Worm (Caenorhabditis elegans) whole organism, L1 larva: ENCODE data around the gene D1086.10.
"Not testable (repeated sequence)": the region's sequence is repeated elsewhere in the genome, so short reads cannot be mapped to it uniquely, and the experiment has no call there.

Experiments used
- C04F5.9 ChIP-seq: sonication (generic microtip); optimal IDR thresholded peaks from 2 replicates; lab custom pipeline; 2016; ENCODE audit warnings: missing genetic modification characterization, missing compliant biosample characterization
- C16A3.4 ChIP-seq: fragments of 150-350 bp; optimal IDR thresholded peaks from 2 replicates; lab custom pipeline; 2014; ENCODE audit warnings: missing biosample characterization, missing genetic modification characterization
- C34B4.2 ChIP-seq: sonication (generic microtip); optimal IDR thresholded peaks from 2 replicates; lab custom pipeline; 2017; ENCODE audit warnings: mild to moderate bottlenecking, missing genetic modification characterization, missing compliant biosample characterization
- F16B12.6 ChIP-seq: fragments of 150-350 bp; optimal IDR thresholded peaks from 2 replicates; lab custom pipeline; 2014; ENCODE audit warnings: missing biosample characterization, missing genetic modification characterization
- Y116A8C.19 ChIP-seq: sonication (generic microtip); optimal IDR thresholded peaks from 2 replicates; lab custom pipeline; 2016; ENCODE audit warnings: missing compliant biosample characterization, missing genetic modification characterization, borderline replicate concordance
- aha-1 ChIP-seq: fragments of 150-350 bp; optimal IDR thresholded peaks from 2 replicates; lab custom pipeline; 2014; ENCODE audit warnings: missing biosample characterization, missing genetic modification characterization
- aly-2 ChIP-seq: fragments of 150-350 bp; optimal IDR thresholded peaks from 2 replicates; lab custom pipeline; 2014; ENCODE audit warnings: missing biosample characterization, missing genetic modification characterization
- ceh-63 ChIP-seq: fragments of 200-800 bp; sonication (Bioruptor generic); optimal IDR thresholded peaks from 2 replicates; lab custom pipeline; 2018; ENCODE audit warnings: mild to moderate bottlenecking, missing genetic modification characterization, missing compliant biosample characterization
- ceh-82 ChIP-seq, 3 experiments: fragments of 150-350 bp in 1 of 3; sonication (generic microtip) in 2 of 3; optimal IDR thresholded peaks; 2 replicates each; lab custom pipeline; 2014 to 2017; ENCODE audit warnings: missing biosample characterization in 3 of 3, missing genetic modification characterization in 3 of 3
- ceh-88 ChIP-seq: fragments of 200-800 bp; sonication (Bioruptor generic); IDR thresholded peaks from 2 replicates; pipeline ENCODE4 v1.3.6; 2022; ENCODE audit warnings: missing genetic modification characterization, missing compliant biosample characterization
- ceh-90 ChIP-seq: sonication (generic microtip); optimal IDR thresholded peaks from 2 replicates; lab custom pipeline; 2016; ENCODE audit warnings: missing genetic modification characterization, missing compliant biosample characterization
- dpl-1 ChIP-seq, 3 experiments: fragments of 150-350 bp in 2 of 3; sonication (generic microtip) in 1 of 3; optimal IDR thresholded peaks; 2 replicates each; lab custom pipeline; 2014 to 2017; ENCODE audit warnings: missing biosample characterization in 3 of 3, missing genetic modification characterization in 3 of 3, missing genetic modification reagents in 3 of 3
- dsc-1 ChIP-seq: sonication (generic microtip); optimal IDR thresholded peaks from 2 replicates; lab custom pipeline; 2016; ENCODE audit warnings: mild to moderate bottlenecking, missing genetic modification characterization, missing compliant biosample characterization
- efl-1 ChIP-seq, 4 experiments: fragments of 150-350 bp; optimal IDR thresholded peaks in 3 of 4; peaks in 1 of 4; 1 replicate in 1 of 4; 2 replicates in 3 of 4; lab custom pipeline; 2014; ENCODE audit warnings: missing biosample characterization in 2 of 4, missing genetic modification characterization in 2 of 4, missing genetic modification reagents in 2 of 4
- egl-27 ChIP-seq, 2 experiments: fragments of 150-350 bp in 1 of 2; sonication (generic microtip); optimal IDR thresholded peaks; 3 replicates each; lab custom pipeline; 2017 to 2018; ENCODE audit warnings: missing biosample characterization in 2 of 2, missing genetic modification characterization in 2 of 2, missing genetic modification reagents in 2 of 2
- elt-2 ChIP-seq: sonication (generic microtip); optimal IDR thresholded peaks from 2 replicates; lab custom pipeline; 2016; ENCODE audit warnings: missing genetic modification characterization, mild to moderate bottlenecking, inconsistent platforms, missing compliant biosample characterization, missing genetic modification reagents
- elt-3 ChIP-seq, 6 experiments: fragments of 150-350 bp in 1 of 6; sonication (generic microtip); optimal IDR thresholded peaks; 2 replicates each; lab custom pipeline; 2017 to 2018; ENCODE audit warnings: missing biosample characterization in 6 of 6, missing genetic modification characterization in 6 of 6, inconsistent platforms in 1 of 6
- ets-5 ChIP-seq: fragments of 200-800 bp; sonication (Bioruptor generic); IDR thresholded peaks from 2 replicates; pipeline ENCODE4 v1.3.6; 2022; ENCODE audit warnings: missing genetic modification characterization, missing compliant biosample characterization
- fkh-4 ChIP-seq: sonication (generic microtip); optimal IDR thresholded peaks from 2 replicates; lab custom pipeline; 2016; ENCODE audit warnings: missing compliant biosample characterization, missing genetic modification characterization, borderline replicate concordance
- fkh-8 ChIP-seq: sonication (generic microtip); optimal IDR thresholded peaks from 2 replicates; lab custom pipeline; 2016; ENCODE audit warnings: mild to moderate bottlenecking, missing genetic modification characterization, missing compliant biosample characterization
- fos-1 ChIP-seq: fragments of 150-350 bp; optimal IDR thresholded peaks from 2 replicates; lab custom pipeline; 2014; ENCODE audit warnings: missing biosample characterization, missing genetic modification characterization
- lin-14 ChIP-seq: fragments of 200-800 bp; sonication (Bioruptor generic); optimal IDR thresholded peaks from 2 replicates; lab custom pipeline; 2018; ENCODE audit warnings: mild to moderate bottlenecking, missing genetic modification characterization, moderate library complexity, missing compliant biosample characterization
- lin-35 ChIP-seq, 2 experiments: fragments of 150-350 bp; optimal IDR thresholded peaks; 2 replicates each; lab custom pipeline; 2014; ENCODE audit warnings: missing biosample characterization in 2 of 2, missing genetic modification characterization in 2 of 2, missing genetic modification reagents in 2 of 2
- lir-3 ChIP-seq: sonication (generic microtip); optimal IDR thresholded peaks from 2 replicates; lab custom pipeline; 2016; ENCODE audit warnings: mild to moderate bottlenecking, missing genetic modification characterization, moderate library complexity, missing compliant biosample characterization; ENCODE audit not compliant: poor library complexity
- lsy-2 ChIP-seq, 2 experiments: fragments of 150-350 bp; optimal IDR thresholded peaks; 2 replicates each; lab custom pipeline; 2014; ENCODE audit warnings: missing biosample characterization in 2 of 2, missing genetic modification characterization in 2 of 2
- mab-9 ChIP-seq: fragments of 200-800 bp; sonication (Bioruptor generic); IDR thresholded peaks from 2 replicates; pipeline ENCODE4 v1.3.6; 2022; ENCODE audit warnings: missing genetic modification reagents, missing genetic modification characterization, missing compliant biosample characterization
- mdl-1 ChIP-seq, 2 experiments: fragments of 150-350 bp; optimal IDR thresholded peaks; 2 replicates each; lab custom pipeline; 2014 to 2017; ENCODE audit warnings: missing biosample characterization in 2 of 2, missing genetic modification characterization in 2 of 2, inconsistent platforms in 1 of 2
- mep-1 ChIP-seq: fragments of 150-350 bp; optimal IDR thresholded peaks from 2 replicates; lab custom pipeline; 2014; ENCODE audit warnings: missing biosample characterization, missing genetic modification characterization
- nhr-11 ChIP-seq: fragments of 150-350 bp; optimal IDR thresholded peaks from 2 replicates; lab custom pipeline; 2014; ENCODE audit warnings: missing biosample characterization, missing genetic modification characterization
- nhr-47 ChIP-seq: sonication (generic microtip); optimal IDR thresholded peaks from 2 replicates; lab custom pipeline; 2016; ENCODE audit warnings: mild to moderate bottlenecking, missing genetic modification characterization, moderate library complexity, missing compliant biosample characterization
- nhr-71 ChIP-seq: sonication (generic microtip); optimal IDR thresholded peaks from 2 replicates; lab custom pipeline; 2016; ENCODE audit warnings: mild to moderate bottlenecking, missing genetic modification characterization, moderate library complexity, missing compliant biosample characterization
- pax-3 ChIP-seq: fragments of 200-800 bp; sonication (Bioruptor generic); optimal IDR thresholded peaks from 2 replicates; lab custom pipeline; 2018; ENCODE audit warnings: mild to moderate bottlenecking, missing genetic modification characterization, moderate library complexity, missing compliant biosample characterization
- rnt-1 ChIP-seq: sonication (generic microtip); optimal IDR thresholded peaks from 2 replicates; lab custom pipeline; 2016; ENCODE audit warnings: mild to moderate bottlenecking, missing genetic modification characterization, moderate library complexity, missing compliant biosample characterization
- skn-1 ChIP-seq: fragments of 150-350 bp; optimal IDR thresholded peaks from 2 replicates; lab custom pipeline; 2014; ENCODE audit warnings: missing biosample characterization, missing genetic modification characterization
- snpc-4 ChIP-seq: fragments of 150-350 bp; optimal IDR thresholded peaks from 2 replicates; lab custom pipeline; 2014; ENCODE audit warnings: missing biosample characterization, missing genetic modification characterization
- snu-23 ChIP-seq: sonication (generic microtip); optimal IDR thresholded peaks from 2 replicates; lab custom pipeline; 2016; ENCODE audit warnings: missing genetic modification characterization, missing compliant biosample characterization
- sup-37 ChIP-seq: fragments of 200-800 bp; sonication (Bioruptor generic); optimal IDR thresholded peaks from 2 replicates; lab custom pipeline; 2018; ENCODE audit warnings: mild to moderate bottlenecking, missing genetic modification characterization, missing compliant biosample characterization
- swsn-7 ChIP-seq: sonication (generic microtip); optimal IDR thresholded peaks from 2 replicates; lab custom pipeline; 2016; ENCODE audit warnings: missing genetic modification characterization, missing compliant biosample characterization
- unc-130 ChIP-seq: fragments of 150-350 bp; optimal IDR thresholded peaks from 2 replicates; lab custom pipeline; 2017; ENCODE audit warnings: missing biosample characterization, missing genetic modification characterization, inconsistent platforms
- unc-30 ChIP-seq: sonication (generic microtip); optimal IDR thresholded peaks from 2 replicates; lab custom pipeline; 2017; ENCODE audit warnings: missing biosample characterization, missing genetic modification characterization
- unc-86 ChIP-seq: sonication (generic microtip); optimal IDR thresholded peaks from 2 replicates; lab custom pipeline; 2016; ENCODE audit warnings: missing genetic modification characterization, missing compliant biosample characterization
- unc-98 ChIP-seq: fragments of 200-800 bp; sonication (Bioruptor generic); IDR thresholded peaks from 2 replicates; pipeline ENCODE4 v1.3.6; 2022; ENCODE audit warnings: missing genetic modification characterization, missing compliant biosample characterization
- xbp-1 ChIP-seq: sonication (generic microtip); optimal IDR thresholded peaks from 2 replicates; lab custom pipeline; 2016; ENCODE audit warnings: missing genetic modification characterization, missing compliant biosample characterization
- zip-4 ChIP-seq: fragments of 200-800 bp; sonication (Bioruptor generic); optimal IDR thresholded peaks from 2 replicates; lab custom pipeline; 2018; ENCODE audit warnings: mild to moderate bottlenecking, missing genetic modification characterization, moderate library complexity, missing compliant biosample characterization
- ztf-11 ChIP-seq, 2 experiments: sonication (generic microtip); optimal IDR thresholded peaks; 2 replicates each; lab custom pipeline; 2016 to 2017; ENCODE audit warnings: missing genetic modification characterization in 2 of 2, missing biosample characterization in 1 of 2, missing compliant biosample characterization in 1 of 2

Gene D1086.10

DNA sequence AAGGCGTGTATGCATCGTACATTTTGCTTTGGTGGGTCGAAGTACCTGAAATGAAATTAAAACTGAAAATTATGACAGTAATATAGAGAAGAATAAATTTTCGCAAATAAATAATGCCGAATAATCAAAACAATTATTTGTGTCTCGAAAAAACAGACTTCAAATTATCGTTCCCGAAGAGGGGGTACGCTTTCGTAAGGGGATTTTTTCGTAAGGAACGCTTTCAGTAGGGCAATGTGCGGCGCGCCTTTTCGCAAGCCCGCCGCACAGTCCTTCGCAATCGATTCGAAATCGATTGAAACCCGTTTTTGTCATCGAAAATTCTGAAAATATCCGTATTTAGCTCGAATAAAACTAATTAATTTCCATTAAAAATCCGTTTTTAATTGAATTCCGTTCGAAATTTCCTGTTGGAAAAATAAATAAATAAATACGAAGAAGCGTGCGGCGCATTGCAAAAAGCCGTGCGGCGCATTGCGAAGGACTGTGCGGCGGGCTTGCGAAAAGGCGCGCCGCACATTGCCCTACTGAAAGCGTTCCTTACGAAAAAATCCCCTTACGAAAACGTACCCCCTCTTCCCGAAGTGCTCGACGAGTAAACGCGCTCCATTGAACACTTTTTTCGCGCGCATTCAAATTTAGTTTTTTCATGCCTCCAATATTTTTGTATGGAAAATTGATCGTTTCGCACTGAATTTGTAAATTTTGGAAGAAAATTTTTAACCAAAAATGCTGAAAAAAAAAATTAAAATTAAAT is 44.0 kb upstream of the D1086.10 start, which contains the start of gene vps-39 (continued):
- TF ChIP-seq ceh-88: peak; percentile 95
- TF ChIP-seq, all 84 proteins: peak for 26; not testable (repeated sequence) for 58

DNA sequence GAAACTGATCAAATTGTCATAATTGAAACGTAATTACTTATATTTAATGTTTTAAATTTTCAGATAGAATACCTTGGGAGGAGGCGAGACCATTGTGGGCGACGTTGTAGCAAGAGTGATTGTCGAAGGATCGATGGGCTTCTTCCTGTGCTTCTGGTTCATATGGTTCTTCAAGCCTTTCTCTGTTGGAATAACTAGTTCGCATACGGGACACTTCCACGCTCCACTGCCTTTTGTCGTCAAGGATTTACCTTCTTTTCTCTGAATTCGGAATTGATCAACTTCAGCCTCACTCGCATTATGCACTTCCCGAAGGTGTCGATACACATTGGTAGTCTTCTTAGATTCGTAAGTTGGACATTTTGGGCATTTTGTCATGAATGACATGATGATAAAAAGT is 33.3 kb upstream of the D1086.10 start, which contains the start of gene F58D12.1:
Gene F58D12.1 (plus strand): TSS at position 301 of the 400 bp plus-strand sequence.
- not testable (repeated sequence) for TF ChIP-seq aha-1 (tag; lab: Kevin White, UChicago); unc-30; lin-35 (GFP tag; optimal IDR thresholded peaks at IDR 0.05; lab: Kevin White, UChicago)

DNA sequence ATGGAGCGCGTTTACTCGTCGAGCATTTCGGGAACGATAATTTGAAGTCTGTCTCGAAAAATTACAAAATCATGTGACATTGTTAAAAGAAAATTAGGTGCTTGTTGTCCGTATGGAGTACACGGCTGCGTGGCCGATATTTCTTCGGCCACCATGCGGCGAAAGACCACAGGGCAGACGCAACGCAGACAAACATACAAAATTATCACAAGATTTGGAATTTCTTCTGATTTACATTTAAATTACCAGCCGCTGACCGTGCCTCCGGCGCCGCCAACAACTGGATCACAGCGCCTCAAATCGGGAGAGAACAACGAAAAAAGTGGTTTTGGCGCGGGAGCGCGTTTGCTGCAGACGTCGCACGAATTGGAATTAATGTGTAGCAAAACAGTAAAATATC is 27.5 kb upstream of the D1086.10 start:
- TF ChIP-seq mdl-1 (tag; optimal IDR thresholded peaks at IDR 0.05; lab: Kevin White, UChicago) (peak in 1 of 2 experiments; percentile 90), C34B4.2 (tag; lab: Kevin White, UChicago) (peak; percentile 92), unc-130 (peak; percentile 98), Y116A8C.19 (tag; lab: Kevin White, UChicago) (peak; percentile 98), skn-1 (tag; lab: Kevin White, UChicago) (peak; percentile 62), ets-5 (GFP tag; lab: Robert Waterston, UW) (peak; percentile 67; the same call in 1 of the 2 replicates), fkh-8 (peak; percentile 97), zip-4 (GFP tag; lab: Kevin White, UChicago) (peak; percentile 92), elt-2 (tag; lab: Kevin White, UChicago) (peak; percentile 96), C04F5.9 (tag; lab: Kevin White, UChicago) (peak; percentile 96), aly-2 (tag; lab: Kevin White, UChicago) (peak; percentile 31), unc-86 (tag; lab: Kevin White, UChicago) (peak; percentile 94), lin-14 (GFP tag; lab: Kevin White, UChicago) (peak; percentile 98), mep-1 (peak; percentile 83), lin-35 (GFP tag; optimal IDR thresholded peaks at IDR 0.05; lab: Kevin White, UChicago) (peak; percentile 83 to 89), ztf-11 (tag; optimal IDR thresholded peaks at IDR 0.05; lab: Kevin White, UChicago) (peak in 1 of 2 experiments; percentile 100), dpl-1 (GFP tag; optimal IDR thresholded peaks at IDR 0.05; lab: Kevin White, UChicago) (peak; percentile 80 to 87 (median 81)), lsy-2 (tag; optimal IDR thresholded peaks at IDR 0.05; lab: Kevin White, UChicago) (peak; percentile 87 to 91), lir-3 (peak; percentile 99), nhr-47 (tag; lab: Kevin White, UChicago) (peak; percentile 99), elt-3 (tag; optimal IDR thresholded peaks at IDR 0.05; lab: Kevin White, UChicago) (peak in 4 of 6 experiments; percentile 18 to 85 (median 64)), pax-3 (tag; lab: Kevin White, UChicago) (peak; percentile 100), swsn-7 (tag; lab: Kevin White, UChicago) (peak; percentile 98), fos-1 (peak; percentile 66), snu-23 (GFP tag; lab: Kevin White, UChicago) (peak; percentile 98), C16A3.4 (tag; lab: Kevin White, UChicago) (peak; percentile 82), ceh-90 (tag; lab: Kevin White, UChicago) (peak; percentile 99), fkh-4 (tag; lab: Kevin White, UChicago) (peak; percentile 100), efl-1 (optimal IDR thresholded peaks at IDR 0.05; lab: Kevin White, UChicago) (peak; percentile 90 to 91), efl-1 (GFP tag; optimal IDR thresholded peaks at IDR 0.05 in 1 of 2; lab: Kevin White, UChicago) (peak; percentile 84 to 99), xbp-1 (tag; lab: Kevin White, UChicago) (peak; percentile 96), ceh-63 (GFP tag; lab: Kevin White, UChicago) (peak; percentile 97), dsc-1 (tag; lab: Kevin White, UChicago) (peak; percentile 99), unc-98 (GFP tag; lab: Robert Waterston, UW) (peak; percentile 100), ceh-82 (tag; optimal IDR thresholded peaks at IDR 0.05; lab: Kevin White, UChicago) (peak; percentile 90 to 92 (median 91)), sup-37 (GFP tag; lab: Kevin White, UChicago) (peak; percentile 94), egl-27 (tag; optimal IDR thresholded peaks at IDR 0.05; lab: Kevin White, UChicago) (peak in 1 of 2 experiments; percentile 4), nhr-11 (tag; lab: Kevin White, UChicago) (peak; percentile 80), F16B12.6 (peak; percentile 19), mab-9 (GFP tag; lab: Robert Waterston, UW) (peak; percentile 100), rnt-1 (tag; lab: Kevin White, UChicago) (peak; percentile 100), snpc-4 (tag; lab: Kevin White, UChicago) (peak; percentile 85), nhr-71 (peak; percentile 99)
